Fruit fly (Drosophila melanogaster) whole organism, pupa: ENCODE data around the gene CG9917.

Experiments
- CG10348 ChIP-seq: fragments of 200-800 bp; sonication (Bioruptor generic); IDR thresholded peaks from 2 replicates; pipeline ENCODE4 v1.3.6; 2022; ENCODE audit warnings: missing biosample characterization, missing genetic modification characterization
- CG12605 ChIP-seq: fragments of 200-800 bp; sonication (Bioruptor generic); IDR thresholded peaks from 2 replicates; pipeline ENCODE4 v1.3.6; 2022; ENCODE audit warnings: missing biosample characterization, missing genetic modification characterization
- CG13204 ChIP-seq: fragments of 200-800 bp; sonication (Bioruptor generic); optimal IDR thresholded peaks from 2 replicates; lab custom pipeline; 2018; ENCODE audit warnings: missing biosample characterization, mild to moderate bottlenecking, missing genetic modification characterization, moderate library complexity
- CG14655 ChIP-seq: fragments of 200-800 bp; sonication (Bioruptor generic); optimal IDR thresholded peaks from 3 replicates; lab custom pipeline; 2017; ENCODE audit warnings: mild to moderate bottlenecking, missing biosample characterization, missing genetic modification reagents, missing genetic modification characterization
- CG15710 ChIP-seq: fragments of 200-800 bp; sonication (Bioruptor generic); optimal IDR thresholded peaks from 2 replicates; lab custom pipeline; 2018; ENCODE audit warnings: missing biosample characterization, mild to moderate bottlenecking, missing genetic modification characterization, moderate library complexity
- CG17806 ChIP-seq: fragments of 200-800 bp; sonication (Bioruptor generic); optimal IDR thresholded peaks from 2 replicates; lab custom pipeline; 2018; ENCODE audit warnings: missing biosample characterization, mild to moderate bottlenecking, missing genetic modification characterization, moderate library complexity
- CG32121 ChIP-seq: fragments of 200-800 bp; sonication (Bioruptor generic); IDR thresholded peaks from 2 replicates; pipeline ENCODE4 v1.3.6; 2022; ENCODE audit warnings: missing biosample characterization, missing genetic modification characterization
- CG34367 ChIP-seq: fragments of 200-800 bp; sonication (Bioruptor generic); optimal IDR thresholded peaks from 2 replicates; lab custom pipeline; 2018; ENCODE audit warnings: missing biosample characterization, mild to moderate bottlenecking, missing genetic modification characterization
- CG4496 ChIP-seq: fragments of 200-800 bp; sonication (Bioruptor generic); IDR thresholded peaks from 3 replicates; pipeline ENCODE4 v1.3.6; 2022; ENCODE audit warnings: missing biosample characterization, missing genetic modification characterization
- CG8159 ChIP-seq: fragments of 200-800 bp; sonication (Bioruptor generic); optimal IDR thresholded peaks from 3 replicates; lab custom pipeline; 2018; ENCODE audit warnings: missing biosample characterization, mild to moderate bottlenecking, missing genetic modification characterization, moderate library complexity
- CG8301 ChIP-seq: fragments of 200-800 bp; sonication (Bioruptor generic); optimal IDR thresholded peaks from 2 replicates; lab custom pipeline; 2018; ENCODE audit warnings: missing biosample characterization, mild to moderate bottlenecking, missing genetic modification characterization
- CG9948 ChIP-seq: fragments of 200-800 bp; sonication (Bioruptor generic); optimal IDR thresholded peaks from 2 replicates; lab custom pipeline; 2018; ENCODE audit warnings: missing biosample characterization, mild to moderate bottlenecking, missing genetic modification characterization, moderate library complexity
- D1 ChIP-seq: fragments of 200-800 bp; sonication (Bioruptor generic); optimal IDR thresholded peaks from 2 replicates; lab custom pipeline; 2018; ENCODE audit warnings: missing biosample characterization, mild to moderate bottlenecking, missing genetic modification characterization, moderate library complexity
- EcR ChIP-seq: fragments of 200-800 bp; sonication (Bioruptor generic); optimal IDR thresholded peaks from 3 replicates; lab custom pipeline; 2019; ENCODE audit warnings: missing biosample characterization, missing genetic modification characterization, mild to moderate bottlenecking, moderate library complexity, missing genetic modification reagents
- Ets98B ChIP-seq: fragments of 200-800 bp; sonication (Bioruptor generic); IDR thresholded peaks from 2 replicates; pipeline ENCODE4 v1.3.6; 2022; ENCODE audit warnings: missing biosample characterization, missing genetic modification characterization
- Pif1A ChIP-seq: fragments of 200-800 bp; sonication (Bioruptor generic); optimal IDR thresholded peaks from 3 replicates; lab custom pipeline; 2016; ENCODE audit warnings: missing biosample characterization, missing genetic modification characterization
- Pif1B ChIP-seq: fragments of 200-800 bp; sonication (Bioruptor generic); optimal IDR thresholded peaks from 3 replicates; lab custom pipeline; 2016; ENCODE audit warnings: missing biosample characterization, missing genetic modification characterization
- Snoo ChIP-seq: fragments of 200-800 bp; sonication (Bioruptor generic); optimal IDR thresholded peaks from 3 replicates; lab custom pipeline; 2017; ENCODE audit warnings: missing biosample characterization, mild to moderate bottlenecking, missing genetic modification characterization, inconsistent platforms
- fd96Ca ChIP-seq: fragments of 200-800 bp; sonication (Bioruptor generic); IDR thresholded peaks from 3 replicates; pipeline ENCODE4 v1.3.6; 2022; ENCODE audit warnings: missing biosample characterization, missing genetic modification characterization
- gl ChIP-seq: fragments of 200-800 bp; sonication (Bioruptor generic); optimal IDR thresholded peaks from 2 replicates; lab custom pipeline; 2018; ENCODE audit warnings: missing biosample characterization, mild to moderate bottlenecking, missing genetic modification characterization
- rn ChIP-seq: fragments of 200-800 bp; sonication (Bioruptor generic); IDR thresholded peaks from 2 replicates; pipeline ENCODE4 v1.3.6; 2022; ENCODE audit warnings: missing biosample characterization, missing genetic modification characterization

CG9917 gene

dm6 chrX:16332615-16333288, 9.7 kb upstream of the CG9917 start:
- TF ChIP-seq CG13204 (GFP tag; lab: Kevin White, UChicago) (peak; percentile 93), EcR (GFP tag; lab: Kevin White, UChicago) (peak; percentile 6), CG34367 (tag; lab: Kevin White, UChicago) (peak; percentile 97), CG15710 (tag; lab: Kevin White, UChicago) (peak; percentile 97), Pif1B (GFP tag; lab: Kevin White, UChicago) (peak; percentile 95), CG8301 (peak; percentile 98), CG8159 (tag; lab: Kevin White, UChicago) (peak; percentile 98), D1 (peak; percentile 95), rn (GFP tag; lab: Robert Waterston, UW) (peak; percentile 86), fd96Ca (peak; percentile 96), CG4496 (GFP tag; lab: Robert Waterston, UW) (peak; percentile 94), Pif1A (GFP tag; lab: Kevin White, UChicago) (peak; percentile 97), CG14655 (GFP tag; lab: Kevin White, UChicago) (peak; percentile 99), CG10348 (GFP tag; lab: Robert Waterston, UW) (peak; percentile 79), CG17806 (tag; lab: Kevin White, UChicago) (peak; percentile 95), Snoo (tag; lab: Kevin White, UChicago) (peak; percentile 96), CG32121 (GFP tag; lab: Robert Waterston, UW) (peak; percentile 96), CG9948 (tag; lab: Kevin White, UChicago) (peak; percentile 97), CG12605 (GFP tag; lab: Robert Waterston, UW) (peak; percentile 90), Ets98B (GFP tag; lab: Robert Waterston, UW) (peak; percentile 89), gl (tag; lab: Kevin White, UChicago) (peak; percentile 94)
- TF ChIP-seq, all 21 proteins: peak for 21

dm6 chrX:16331562-16332233, 8.7 kb upstream of the CG9917 start:
- no peak for TF ChIP-seq CG8301
- no peak for TF ChIP-seq CG15710 (tag; lab: Kevin White, UChicago)
- TF ChIP-seq CG12605 (GFP tag; lab: Robert Waterston, UW), result no peak
- TF ChIP-seq CG4496 (GFP tag; lab: Robert Waterston, UW), result no peak
- TF ChIP-seq gl (tag; lab: Kevin White, UChicago), result no peak
- TF ChIP-seq Snoo (tag; lab: Kevin White, UChicago), result no peak
- no peak for TF ChIP-seq CG13204 (GFP tag; lab: Kevin White, UChicago)
- TF ChIP-seq fd96Ca, result no peak
- no peak for TF ChIP-seq CG32121 (GFP tag; lab: Robert Waterston, UW)
- no peak for TF ChIP-seq CG14655 (GFP tag; lab: Kevin White, UChicago)
- no peak for TF ChIP-seq EcR (GFP tag; lab: Kevin White, UChicago)
- no peak for TF ChIP-seq Ets98B (GFP tag; lab: Robert Waterston, UW)
- no peak for TF ChIP-seq CG10348 (GFP tag; lab: Robert Waterston, UW)
- no peak for TF ChIP-seq CG34367 (tag; lab: Kevin White, UChicago)
- no peak for TF ChIP-seq CG8159 (tag; lab: Kevin White, UChicago)
- TF ChIP-seq Pif1B (GFP tag; lab: Kevin White, UChicago), result no peak

- TF ChIP-seq CG8159 (tag; lab: Kevin White, UChicago), result no peak
- TF ChIP-seq fd96Ca, result no peak
- no peak for TF ChIP-seq D1
- no peak for TF ChIP-seq CG15710 (tag; lab: Kevin White, UChicago)
- TF ChIP-seq Pif1B (GFP tag; lab: Kevin White, UChicago), result no peak
- TF ChIP-seq EcR (GFP tag; lab: Kevin White, UChicago), result no peak
- no peak for TF ChIP-seq CG8301
- TF ChIP-seq Ets98B (GFP tag; lab: Robert Waterston, UW), result no peak
- no peak for TF ChIP-seq CG17806 (tag; lab: Kevin White, UChicago)
- no peak for TF ChIP-seq CG4496 (GFP tag; lab: Robert Waterston, UW)
- TF ChIP-seq CG9948 (tag; lab: Kevin White, UChicago), result no peak
- no peak for TF ChIP-seq CG14655 (GFP tag; lab: Kevin White, UChicago)
- no peak for TF ChIP-seq CG13204 (GFP tag; lab: Kevin White, UChicago)
- no peak for TF ChIP-seq CG10348 (GFP tag; lab: Robert Waterston, UW)
- no peak for TF ChIP-seq gl (tag; lab: Kevin White, UChicago)
Measured at dm6 chrX:16330659-16331058, 7.6 kb upstream of the CG9917 start, which contains the start of gene CG9919. TSS of gene CG9919 (minus strand) at chrX:16330759.

- TF ChIP-seq CG14655 (GFP tag; lab: Kevin White, UChicago), result no peak
- TF ChIP-seq fd96Ca, result no peak
- no peak for TF ChIP-seq CG8159 (tag; lab: Kevin White, UChicago)
- no peak for TF ChIP-seq CG32121 (GFP tag; lab: Robert Waterston, UW)
- no peak for TF ChIP-seq D1
- TF ChIP-seq CG17806 (tag; lab: Kevin White, UChicago), result no peak
- TF ChIP-seq CG10348 (GFP tag; lab: Robert Waterston, UW), result no peak
- no peak for TF ChIP-seq EcR (GFP tag; lab: Kevin White, UChicago)
- TF ChIP-seq CG15710 (tag; lab: Kevin White, UChicago), result no peak
- no peak for TF ChIP-seq Pif1B (GFP tag; lab: Kevin White, UChicago)
- no peak for TF ChIP-seq CG8301
- no peak for TF ChIP-seq gl (tag; lab: Kevin White, UChicago)
- no peak for TF ChIP-seq CG12605 (GFP tag; lab: Robert Waterston, UW)
- TF ChIP-seq Snoo (tag; lab: Kevin White, UChicago), result no peak
- TF ChIP-seq CG9948 (tag; lab: Kevin White, UChicago), result no peak
- no peak for TF ChIP-seq Pif1A (GFP tag; lab: Kevin White, UChicago)
- TF ChIP-seq CG4496 (GFP tag; lab: Robert Waterston, UW), result no peak
- TF ChIP-seq CG13204 (GFP tag; lab: Kevin White, UChicago), result no peak
- no peak for TF ChIP-seq CG34367 (tag; lab: Kevin White, UChicago)
- no peak for TF ChIP-seq Ets98B (GFP tag; lab: Robert Waterston, UW)
- TF ChIP-seq, all 21 proteins: peak for 0
Measured at dm6 chrX:16325472-16325871, 2.4 kb upstream of the CG9917 start, which contains the start of gene CalpC. TSS of gene CalpC (plus strand) at chrX:16325763.
